Fruit fly (Drosophila melanogaster): ENCODE results near the gene CG16986.
A peak's percentile ranks its signal among the peaks of the same experiment; 100 is the strongest.

The CG16986 gene

dm6 chr3L:2636023-2636968 is 36.2 kb downstream of the CG16986 start (continued):
- TF ChIP-seq CG8478 (optimal IDR thresholded peaks at IDR 0.05) = no peak
- TF ChIP-seq mam (GFP tag; optimal IDR thresholded peaks at IDR 0.05) = no peak
- peak; percentile 94 for TF ChIP-seq CG4360 (GFP tag; IDR thresholded peaks at IDR 0.05)
- no peak for TF ChIP-seq corto (GFP tag; optimal IDR thresholded peaks at IDR 0.05)
- no peak for TF ChIP-seq trem (tag; optimal IDR thresholded peaks at IDR 0.05)
- no peak for TF ChIP-seq Fer2 (tag; optimal IDR thresholded peaks at IDR 0.05)
- TF ChIP-seq Ada2b (GFP tag; IDR thresholded peaks at IDR 0.05) = 0 out of 2 replicates have a peak, but pooled peaks have one; percentile 24
- TF ChIP-seq CG17385 (GFP tag; optimal IDR thresholded peaks at IDR 0.05) = peak; percentile 37
- no peak for TF ChIP-seq Lpt (GFP tag; optimal IDR thresholded peaks at IDR 0.05)
- no peak for TF ChIP-seq CG6654 (GFP tag; optimal IDR thresholded peaks at IDR 0.05)
- no peak for TF ChIP-seq MESR4 (GFP tag; optimal IDR thresholded peaks at IDR 0.05)
- TF ChIP-seq CG7372 (GFP tag; IDR thresholded peaks at IDR 0.05) = no peak
- no peak for TF ChIP-seq bab2 (GFP tag; optimal IDR thresholded peaks at IDR 0.05)
- no peak for TF ChIP-seq Atf6 (GFP tag; IDR thresholded peaks at IDR 0.05)
- no peak for TF ChIP-seq jumu (GFP tag; optimal IDR thresholded peaks at IDR 0.05)
- no peak for TF ChIP-seq cas (GFP tag; IDR thresholded peaks at IDR 0.05)
- TF ChIP-seq CG30431 (GFP tag; optimal IDR thresholded peaks at IDR 0.05) = no peak
- TF ChIP-seq fd64A (GFP tag; optimal IDR thresholded peaks at IDR 0.05) = no peak
- TF ChIP-seq Lhr (GFP tag; optimal IDR thresholded peaks at IDR 0.05) = no peak
- no peak for TF ChIP-seq pan (optimal IDR thresholded peaks at IDR 0.05)
- no peak for TF ChIP-seq pan (GFP tag; optimal IDR thresholded peaks at IDR 0.05 in 1 of 2, IDR thresholded peaks at IDR 0.05 in 1 of 2)
- no peak for TF ChIP-seq ara (GFP tag; IDR thresholded peaks at IDR 0.05)
- TF ChIP-seq tgo (GFP tag; IDR thresholded peaks at IDR 0.05) = 0 out of 3 replicates have a peak, but pooled peaks have one; percentile 21
- no peak for TF ChIP-seq CTCF (GFP tag; optimal IDR thresholded peaks at IDR 0.05)
- TF ChIP-seq CG11398 (GFP tag; optimal IDR thresholded peaks at IDR 0.05) = no peak
- no peak for TF ChIP-seq CG2199 (GFP tag; IDR thresholded peaks at IDR 0.05)
- TF ChIP-seq ewg (GFP tag; optimal IDR thresholded peaks at IDR 0.05) = peak; percentile 6
- no peak for TF ChIP-seq nerfin-2 (GFP tag; IDR thresholded peaks at IDR 0.05; ENCODE audit: partially characterized antibody)
- TF ChIP-seq Doc3 (GFP tag; IDR thresholded peaks at IDR 0.05; ENCODE audit: partially characterized antibody) = no peak
- TF ChIP-seq lbe (GFP tag; optimal IDR thresholded peaks at IDR 0.05) = peak; percentile 7
- no peak for TF ChIP-seq Hand (GFP tag; optimal IDR thresholded peaks at IDR 0.05)
- no peak for TF ChIP-seq Dp (GFP tag; optimal IDR thresholded peaks at IDR 0.05)
- no peak; the same call in 1 of the 2 replicates for TF ChIP-seq MBD-R2 (GFP tag; IDR thresholded peaks at IDR 0.05)
- TF ChIP-seq CG7786 (GFP tag; optimal IDR thresholded peaks at IDR 0.05) = no peak
- TF ChIP-seq CG9437 (GFP tag; optimal IDR thresholded peaks at IDR 0.05) = no peak
- TF ChIP-seq pb (GFP tag; optimal IDR thresholded peaks at IDR 0.05) = no peak
- TF ChIP-seq CG17802 (tag; optimal IDR thresholded peaks at IDR 0.05) = no peak
- no peak for TF ChIP-seq C15 (GFP tag; IDR thresholded peaks at IDR 0.05)
- no peak for TF ChIP-seq CG9609 (GFP tag; optimal IDR thresholded peaks at IDR 0.05)
- no peak for TF ChIP-seq CG16815 (GFP tag; optimal IDR thresholded peaks at IDR 0.05)
- TF ChIP-seq CG12942 (GFP tag; optimal IDR thresholded peaks at IDR 0.05) = no peak
- TF ChIP-seq fd3F (GFP tag; optimal IDR thresholded peaks at IDR 0.05) = no peak
- TF ChIP-seq insv (GFP tag; optimal IDR thresholded peaks at IDR 0.05) = no peak
- TF ChIP-seq Awh (GFP tag; IDR thresholded peaks at IDR 0.05) = no peak
- no peak for TF ChIP-seq CG17612 (GFP tag; IDR thresholded peaks at IDR 0.05)
- TF ChIP-seq CG12391 (tag; optimal IDR thresholded peaks at IDR 0.05) = peak; percentile 5
- no peak for TF ChIP-seq run (tag; optimal IDR thresholded peaks at IDR 0.05)
- TF ChIP-seq CG7556 (GFP tag; optimal IDR thresholded peaks at IDR 0.05) = no peak
- TF ChIP-seq az2 (GFP tag; optimal IDR thresholded peaks at IDR 0.05) = peak; percentile 7
- TF ChIP-seq Mrtf (GFP tag; IDR thresholded peaks at IDR 0.05) = no peak
- TF ChIP-seq Med (GFP tag) = peak; percentile 31

Measured in whole organism, embryonic.